Worm (Caenorhabditis elegans) whole organism, L4/young adult: Measurements from ENCODE around the gene D1086.7.

ENCODE experiments used
- W03F9.2 ChIP-seq: fragments of 150-350 bp; optimal IDR thresholded peaks from 2 replicates; lab custom pipeline; 2014; ENCODE audit warnings: missing biosample characterization, missing genetic modification characterization
- him-1 ChIP-seq: sonication (generic microtip); optimal IDR thresholded peaks from 2 replicates; lab custom pipeline; 2016; ENCODE audit warnings: missing genotype, missing genetic modification reagents, missing genetic modification characterization, missing compliant biosample characterization

DNA sequence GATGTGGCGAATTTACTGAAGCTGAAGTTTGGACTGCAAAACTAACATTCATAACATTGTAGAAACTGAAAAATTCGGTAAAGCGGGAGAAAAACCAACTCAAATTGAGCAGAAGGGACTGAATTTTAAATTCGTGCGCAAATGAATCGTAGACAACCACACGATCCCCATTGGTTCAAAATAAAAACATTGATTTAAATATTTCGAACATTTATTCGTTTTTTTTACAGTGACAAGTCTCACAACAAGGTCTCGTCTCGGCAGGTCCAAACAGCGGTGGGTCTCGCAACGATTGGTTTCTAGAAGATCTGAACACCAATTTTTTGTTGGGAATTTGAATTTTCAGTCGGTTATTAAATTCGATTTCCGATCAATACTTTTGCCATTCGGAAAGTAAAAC is 1.5 kb downstream of the D1086.7 start, which contains the start of gene D1086.18:
- TF ChIP-seq W03F9.2 (tag; lab: Kevin White, UChicago) (no peak), him-1 (tag; lab: Kevin White, UChicago) (no peak)
